Worm (Caenorhabditis elegans) whole organism, midembryonic: Measurements from ENCODE around the gene pqn-27.

ENCODE experiments used
- T22C8.4 ChIP-seq: fragments of 200-800 bp; sonication (Bioruptor generic); IDR thresholded peaks from 2 replicates; pipeline ENCODE4 v1.3.6; 2022; ENCODE audit warnings: missing genetic modification characterization, missing compliant biosample characterization
- cog-1 ChIP-seq: sonication (generic microtip); optimal IDR thresholded peaks from 2 replicates; lab custom pipeline; 2016; ENCODE audit warnings: missing genetic modification characterization, missing compliant biosample characterization
- flt-1 ChIP-seq: fragments of 200-800 bp; sonication (Bioruptor generic); IDR thresholded peaks from 2 replicates; pipeline ENCODE4 v1.3.6; 2022; ENCODE audit warnings: missing genetic modification characterization, missing compliant biosample characterization
- klf-2 ChIP-seq: fragments of 200-800 bp; sonication (Bioruptor generic); conservative IDR thresholded peaks from 2 replicates; pipeline ENCODE4 v1.3.6; 2022; ENCODE audit warnings: missing genetic modification reagents, missing genetic modification characterization, missing compliant biosample characterization
- med-1 ChIP-seq: sonication (generic microtip); optimal IDR thresholded peaks from 2 replicates; lab custom pipeline; 2017; ENCODE audit warnings: missing genetic modification characterization, mild to moderate bottlenecking, missing compliant biosample characterization, antibody characterized with exemption, missing genetic modification reagents; ENCODE audit not compliant: insufficient read depth
- ref-1 ChIP-seq: fragments of 200-800 bp; sonication (Bioruptor generic); conservative IDR thresholded peaks from 2 replicates; pipeline ENCODE4 v1.3.6; 2022; ENCODE audit warnings: missing genetic modification reagents, missing genetic modification characterization, missing compliant biosample characterization
- tab-1 ChIP-seq: fragments of 200-800 bp; sonication (Bioruptor generic); IDR thresholded peaks from 2 replicates; pipeline ENCODE4 v1.3.6; 2022; ENCODE audit warnings: missing genetic modification characterization, missing compliant biosample characterization
- ztf-23 ChIP-seq: fragments of 200-800 bp; sonication (Bioruptor generic); IDR thresholded peaks from 2 replicates; pipeline ENCODE4 v1.3.6; 2022; ENCODE audit warnings: missing genetic modification reagents, missing genetic modification characterization, missing compliant biosample characterization
- ztf-29 ChIP-seq: fragments of 200-800 bp; sonication (Bioruptor generic); IDR thresholded peaks from 2 replicates; pipeline ENCODE4 v1.3.6; 2022; ENCODE audit warnings: missing genetic modification reagents, missing genetic modification characterization, missing compliant biosample characterization

pqn-27 gene

ce11 chrII:13472101-13472500 is 11.7 kb upstream of the pqn-27 start, which contains the start of gene E01G4.5:
TSS of gene E01G4.5 (plus strand) at chrII:13472401.
- TF ChIP-seq ztf-29 (GFP tag; lab: Robert Waterston, UW) (no peak), ref-1 (GFP tag; lab: Robert Waterston, UW) (no peak), ztf-23 (no peak), klf-2 (GFP tag; lab: Robert Waterston, UW) (no peak), flt-1 (GFP tag; lab: Robert Waterston, UW) (no peak), tab-1 (GFP tag; lab: Robert Waterston, UW) (no peak), cog-1 (tag; lab: Kevin White, UChicago) (no peak), T22C8.4 (GFP tag; lab: Robert Waterston, UW) (no peak), med-1 (GFP tag; lab: Kevin White, UChicago) (no peak)

ce11 chrII:13470655-13471054 is 10.2 kb upstream of the pqn-27 start:
- no peak for TF ChIP-seq ztf-29 (GFP tag; lab: Robert Waterston, UW)
- TF ChIP-seq T22C8.4 (GFP tag; lab: Robert Waterston, UW), result no peak
- no peak for TF ChIP-seq ref-1 (GFP tag; lab: Robert Waterston, UW)
- no peak for TF ChIP-seq med-1 (GFP tag; lab: Kevin White, UChicago)
- TF ChIP-seq flt-1 (GFP tag; lab: Robert Waterston, UW), result no peak
- TF ChIP-seq ztf-23, result no peak
- TF ChIP-seq klf-2 (GFP tag; lab: Robert Waterston, UW), result no peak
- TF ChIP-seq tab-1 (GFP tag; lab: Robert Waterston, UW), result no peak
- TF ChIP-seq cog-1 (tag; lab: Kevin White, UChicago), result no peak

ce11 chrII:13469043-13469652 is 8.7 kb upstream of the pqn-27 start, which contains the start of gene E01G4.3:
TSS of gene E01G4.3 (minus strand) at chrII:13469602.
- TF ChIP-seq ztf-29 (GFP tag; lab: Robert Waterston, UW), result no peak
- no peak for TF ChIP-seq med-1 (GFP tag; lab: Kevin White, UChicago)
- no peak for TF ChIP-seq ztf-23
- TF ChIP-seq ref-1 (GFP tag; lab: Robert Waterston, UW), result no peak
- TF ChIP-seq T22C8.4 (GFP tag; lab: Robert Waterston, UW), result no peak
- no peak for TF ChIP-seq tab-1 (GFP tag; lab: Robert Waterston, UW)
- no peak for TF ChIP-seq klf-2 (GFP tag; lab: Robert Waterston, UW)
- TF ChIP-seq cog-1 (tag; lab: Kevin White, UChicago), result no peak
- TF ChIP-seq flt-1 (GFP tag; lab: Robert Waterston, UW), result no peak

ce11 chrII:13467838-13468389 is 7.5 kb upstream of the pqn-27 start:
- TF ChIP-seq ztf-29 (GFP tag; lab: Robert Waterston, UW) (no peak), klf-2 (GFP tag; lab: Robert Waterston, UW) (no peak)

- TF ChIP-seq med-1 (GFP tag; lab: Kevin White, UChicago) (no peak), flt-1 (GFP tag; lab: Robert Waterston, UW) (no peak), T22C8.4 (GFP tag; lab: Robert Waterston, UW) (no peak), tab-1 (GFP tag; lab: Robert Waterston, UW) (no peak), cog-1 (tag; lab: Kevin White, UChicago) (no peak)
These were observed 5.0 kb upstream of the pqn-27 start for ce11 chrII:13465381-13465838.

ce11 chrII:13461604-13462375 is 1.3 kb upstream of the pqn-27 start:
- TF ChIP-seq flt-1 (GFP tag; lab: Robert Waterston, UW) (peak; percentile 69; the same call in 1 of the 2 replicates), ztf-29 (GFP tag; lab: Robert Waterston, UW) (no peak), klf-2 (GFP tag; lab: Robert Waterston, UW) (no peak), ztf-23 (no peak), tab-1 (GFP tag; lab: Robert Waterston, UW) (no peak), cog-1 (tag; lab: Kevin White, UChicago) (peak; percentile 70), med-1 (GFP tag; lab: Kevin White, UChicago) (no peak), T22C8.4 (GFP tag; lab: Robert Waterston, UW) (no peak)

- TF ChIP-seq tab-1 (GFP tag; lab: Robert Waterston, UW), result no peak
- 0 out of 2 replicates have a peak, but pooled peaks have one; percentile 9 for TF ChIP-seq ztf-23
- no peak for TF ChIP-seq klf-2 (GFP tag; lab: Robert Waterston, UW)
These were observed 3.8 kb downstream of the pqn-27 start for ce11 chrII:13456622-13457021.

ce11 chrII:13454839-13455238 is 5.6 kb downstream of the pqn-27 start:
- no peak for TF ChIP-seq ztf-23
- no peak for TF ChIP-seq tab-1 (GFP tag; lab: Robert Waterston, UW)
- TF ChIP-seq T22C8.4 (GFP tag; lab: Robert Waterston, UW), result peak; percentile 57
- no peak for TF ChIP-seq cog-1 (tag; lab: Kevin White, UChicago)
- TF ChIP-seq med-1 (GFP tag; lab: Kevin White, UChicago), result no peak
- TF ChIP-seq klf-2 (GFP tag; lab: Robert Waterston, UW), result no peak

- TF ChIP-seq tab-1 (GFP tag; lab: Robert Waterston, UW) (no peak), klf-2 (GFP tag; lab: Robert Waterston, UW) (no peak), T22C8.4 (GFP tag; lab: Robert Waterston, UW) (no peak), flt-1 (GFP tag; lab: Robert Waterston, UW) (no peak), ztf-23 (no peak), cog-1 (tag; lab: Kevin White, UChicago) (no peak), ztf-29 (GFP tag; lab: Robert Waterston, UW) (no peak), med-1 (GFP tag; lab: Kevin White, UChicago) (no peak), ref-1 (GFP tag; lab: Robert Waterston, UW) (no peak)
These were observed 9.1 kb downstream of the pqn-27 start for ce11 chrII:13451321-13451720.
